Worm (Caenorhabditis elegans) whole organism, mixed stage, embryonic: Measurements from ENCODE around the gene spsb-1.

Experiments
- lin-13 ChIP-seq: fragments of 150-350 bp; optimal IDR thresholded peaks from 2 replicates; lab custom pipeline; 2014; ENCODE audit warnings: missing biosample characterization, missing genetic modification characterization
- mab-5 ChIP-seq: fragments of 150-350 bp; optimal IDR thresholded peaks from 2 replicates; lab custom pipeline; 2014; ENCODE audit warnings: missing biosample characterization, missing genetic modification characterization
- mep-1 ChIP-seq: fragments of 150-350 bp; optimal IDR thresholded peaks from 2 replicates; lab custom pipeline; 2017; ENCODE audit warnings: missing biosample characterization, missing genetic modification reagents, missing genetic modification characterization, inconsistent platforms
- nhr-12 ChIP-seq: fragments of 150-350 bp; optimal IDR thresholded peaks from 2 replicates; lab custom pipeline; 2014; ENCODE audit warnings: missing biosample characterization, missing genetic modification characterization
- nhr-28 ChIP-seq: fragments of 150-350 bp; optimal IDR thresholded peaks from 2 replicates; lab custom pipeline; 2014; ENCODE audit warnings: missing biosample characterization, missing genetic modification characterization
- snpc-4 ChIP-seq: fragments of 150-350 bp; optimal IDR thresholded peaks from 2 replicates; lab custom pipeline; 2014; ENCODE audit warnings: missing biosample characterization, missing genetic modification characterization
- unc-62 ChIP-seq: fragments of 150-350 bp; optimal IDR thresholded peaks from 2 replicates; lab custom pipeline; 2014; ENCODE audit warnings: missing biosample characterization, missing genetic modification reagents, missing genetic modification characterization
- zip-8 ChIP-seq: fragments of 150-350 bp; optimal IDR thresholded peaks from 2 replicates; lab custom pipeline; 2014; ENCODE audit warnings: missing biosample characterization, missing genetic modification characterization
- ztf-11 ChIP-seq: fragments of 150-350 bp; optimal IDR thresholded peaks from 2 replicates; lab custom pipeline; 2014; ENCODE audit warnings: missing biosample characterization, missing genetic modification characterization

- TF ChIP-seq lin-13 (tag; lab: Kevin White, UChicago) (no peak), snpc-4 (tag; lab: Kevin White, UChicago) (no peak), mab-5 (no peak), zip-8 (tag; lab: Kevin White, UChicago) (no peak), mep-1 (tag; lab: Kevin White, UChicago) (no peak), unc-62 (GFP tag; lab: Kevin White, UChicago) (no peak), nhr-28 (tag; lab: Kevin White, UChicago) (no peak), ztf-11 (tag; lab: Kevin White, UChicago) (no peak), nhr-12 (tag; lab: Kevin White, UChicago) (no peak)
Observed at ce11 chrII:15237160-15237559, 40.6 kb downstream of the spsb-1 start.
